Fruit fly (Drosophila melanogaster): ENCODE data around the gene CG6923.

- TF ChIP-seq Myc (optimal IDR thresholded peaks at IDR 0.05) (no peak), Mio (GFP tag; optimal IDR thresholded peaks at IDR 0.05) (no peak), usp (GFP tag; optimal IDR thresholded peaks at IDR 0.05) (no peak), fru (GFP tag; optimal IDR thresholded peaks at IDR 0.05) (no peak), HLH106 (tag; optimal IDR thresholded peaks at IDR 0.05) (no peak), Hnf4 (GFP tag; optimal IDR thresholded peaks at IDR 0.05) (no peak), Hr78 (GFP tag; optimal IDR thresholded peaks at IDR 0.05) (no peak), pan (optimal IDR thresholded peaks at IDR 0.05) (no peak), dsf (GFP tag; optimal IDR thresholded peaks at IDR 0.05; ENCODE audit: borderline replicate concordance) (no peak), h (GFP tag; optimal IDR thresholded peaks at IDR 0.05) (no peak), foxo (GFP tag; optimal IDR thresholded peaks at IDR 0.05) (no peak)
Measured at dm6 chr3R:11796780-11797179, 47.0 kb upstream of the CG6923 start, which contains the start of gene Sbf.
